Worm (Caenorhabditis elegans): ENCODE measurements around the gene ucr-2.2.

DNA sequence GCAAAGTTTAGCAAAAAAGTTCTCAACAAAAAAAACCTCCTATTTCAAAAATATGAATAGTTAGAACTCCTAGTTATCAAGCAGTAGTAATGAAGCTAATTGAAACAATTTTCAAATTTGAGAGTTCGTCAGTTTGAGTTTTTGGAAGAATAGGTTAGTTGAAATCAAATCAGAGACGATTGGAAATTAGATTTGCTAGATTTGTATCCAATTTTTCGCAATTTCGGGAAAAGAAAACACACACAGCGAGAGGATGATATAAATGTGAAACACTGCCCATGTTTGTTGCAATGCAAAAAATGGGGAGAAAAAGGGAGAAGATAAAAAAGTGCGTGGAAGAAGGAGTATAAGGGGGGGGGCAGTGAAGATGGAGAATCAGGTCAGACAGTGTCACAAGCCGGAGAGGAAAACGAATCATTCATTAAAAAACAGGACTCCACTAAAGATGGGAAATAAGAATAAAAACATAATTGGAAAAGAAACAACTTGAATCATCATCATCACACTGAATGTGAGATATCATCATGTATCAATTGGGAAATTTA lies 51.5 kb downstream of the ucr-2.2 start:
- TF ChIP-seq flt-1 (GFP tag; IDR thresholded peaks at IDR 0.05) (no peak), hmbx-1 (tag; optimal IDR thresholded peaks at IDR 0.05) (no peak), ama-1 (optimal IDR thresholded peaks at IDR 0.05) (no peak), B0310.2 (tag; optimal IDR thresholded peaks at IDR 0.05) (no peak), tra-4 (tag; optimal IDR thresholded peaks at IDR 0.05) (no peak), hmg-4 (GFP tag; optimal IDR thresholded peaks at IDR 0.05) (no peak), tbx-11 (GFP tag; IDR thresholded peaks at IDR 0.05) (no peak), hnd-1 (tag; optimal IDR thresholded peaks at IDR 0.05) (no peak), sea-1 (GFP tag; conservative IDR thresholded peaks at IDR 0.05) (no peak), ceh-13 (GFP tag; optimal IDR thresholded peaks at IDR 0.05) (no peak)

All from whole organism, early embryonic.